Fruit fly (Drosophila melanogaster): ENCODE data around the gene CG34303.

dm6 chr3R:10167280-10167679 is 15.6 kb upstream of the CG34303 start:
- TF ChIP-seq CG8478 (optimal IDR thresholded peaks at IDR 0.05) (no peak), CTCF (optimal IDR thresholded peaks at IDR 0.05) (no peak)
